Worm (Caenorhabditis elegans) whole organism, L4/young adult: ENCODE measurements around the gene ZK666.4.

Experiments
- W03F9.2 ChIP-seq: fragments of 150-350 bp; optimal IDR thresholded peaks from 2 replicates; lab custom pipeline; 2014; ENCODE audit warnings: missing biosample characterization, missing genetic modification characterization
- dao-5 ChIP-seq: sonication (generic microtip); optimal IDR thresholded peaks from 2 replicates; lab custom pipeline; 2016; ENCODE audit warnings: missing genotype, missing genetic modification characterization, moderate library complexity, missing compliant biosample characterization
- him-1 ChIP-seq: sonication (generic microtip); optimal IDR thresholded peaks from 2 replicates; lab custom pipeline; 2016; ENCODE audit warnings: missing genotype, missing genetic modification reagents, missing genetic modification characterization, missing compliant biosample characterization

Gene ZK666.4

DNA sequence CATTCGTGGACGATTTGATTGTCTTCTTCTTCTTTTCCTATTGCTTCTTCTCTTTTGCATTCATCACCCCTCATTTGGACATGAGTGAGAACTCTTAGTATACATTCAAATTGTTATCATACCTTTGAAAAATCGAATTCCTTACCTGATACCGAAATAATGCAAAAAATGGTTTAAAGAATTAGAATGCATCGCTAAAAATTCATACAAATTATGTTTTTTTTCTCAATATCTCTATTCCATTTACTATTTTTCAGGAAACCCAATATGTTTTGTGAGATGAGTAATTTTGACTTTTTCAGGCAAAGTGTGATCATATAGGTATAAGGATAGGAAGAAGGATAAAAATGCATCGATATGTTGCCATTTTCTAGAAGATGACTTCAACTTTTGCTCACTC is 20.1 kb upstream of the ZK666.4 start, which contains the start of gene ZK673.11:
TSS of gene ZK673.11 (plus strand) at position 301 of the 400 bp plus-strand sequence.
- TF ChIP-seq dao-5 (tag; lab: Kevin White, UChicago), result no peak
- TF ChIP-seq him-1, result no peak
- no peak for TF ChIP-seq W03F9.2 (tag; lab: Kevin White, UChicago)

DNA sequence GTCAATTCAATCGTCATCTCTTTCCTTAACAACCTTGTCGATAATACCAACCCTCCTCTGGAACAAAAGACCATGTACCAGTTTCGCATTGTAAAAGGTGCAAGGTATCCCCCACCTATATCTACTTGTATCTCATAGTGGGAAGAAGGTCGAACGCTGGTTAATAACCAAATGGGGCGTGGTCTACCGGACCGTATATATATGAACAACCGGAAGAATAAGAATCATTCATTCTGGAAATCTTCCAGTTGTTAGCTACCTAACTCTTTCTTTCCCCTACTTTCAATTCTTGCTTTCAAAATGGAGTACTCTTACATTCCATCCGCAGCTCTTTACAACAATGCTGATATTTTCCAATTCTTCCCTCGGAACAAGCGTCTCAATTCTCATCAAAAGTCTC is 15.9 kb upstream of the ZK666.4 start, which contains the start of gene ZK673.5:
TSS of gene ZK673.5 (plus strand) at position 301 of the 400 bp plus-strand sequence.
- TF ChIP-seq W03F9.2 (tag; lab: Kevin White, UChicago) (no peak), dao-5 (tag; lab: Kevin White, UChicago) (no peak), him-1 (no peak)

DNA sequence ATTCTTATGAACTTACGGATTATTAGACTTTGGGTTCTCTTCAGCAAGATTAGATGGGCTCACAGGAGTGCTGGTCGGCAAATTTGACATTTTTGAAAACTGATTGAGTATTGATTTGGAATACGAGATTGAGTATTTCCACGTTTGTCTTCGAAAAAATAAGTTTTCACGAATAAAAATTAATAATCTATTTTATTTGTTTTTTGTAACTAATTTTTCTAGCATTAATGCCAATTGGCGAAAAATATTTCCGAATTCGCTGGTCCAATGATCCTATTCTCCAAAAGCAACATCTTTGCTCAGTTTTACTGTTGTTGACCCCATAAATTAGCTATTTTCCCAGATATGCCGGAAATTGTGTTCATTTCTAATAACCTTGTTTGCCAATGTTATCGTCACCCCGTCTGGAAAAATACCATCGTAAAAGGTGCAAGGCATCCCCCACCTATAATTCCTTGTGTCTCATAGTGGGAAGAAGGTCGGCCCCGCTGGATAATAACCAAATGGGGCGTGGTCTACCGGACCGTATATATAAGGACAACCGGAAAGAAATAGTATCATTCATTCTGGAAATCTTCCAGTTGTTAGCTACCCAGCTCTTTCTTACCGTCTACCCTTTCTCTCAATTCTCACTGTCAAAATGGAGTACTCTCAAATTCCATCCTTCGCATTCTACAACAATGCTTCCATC is 12.7 kb upstream of the ZK666.4 start, which contains the start of the genes ZK673.6 and sdz-37:
TSS of gene ZK673.6 (minus strand) at position 101 of the 691 bp plus-strand sequence.
TSS of gene sdz-37 (plus strand) at position 641 of the 691 bp plus-strand sequence.
- TF ChIP-seq dao-5 (tag; lab: Kevin White, UChicago) (no peak), W03F9.2 (tag; lab: Kevin White, UChicago) (no peak), him-1 (no peak)

DNA sequence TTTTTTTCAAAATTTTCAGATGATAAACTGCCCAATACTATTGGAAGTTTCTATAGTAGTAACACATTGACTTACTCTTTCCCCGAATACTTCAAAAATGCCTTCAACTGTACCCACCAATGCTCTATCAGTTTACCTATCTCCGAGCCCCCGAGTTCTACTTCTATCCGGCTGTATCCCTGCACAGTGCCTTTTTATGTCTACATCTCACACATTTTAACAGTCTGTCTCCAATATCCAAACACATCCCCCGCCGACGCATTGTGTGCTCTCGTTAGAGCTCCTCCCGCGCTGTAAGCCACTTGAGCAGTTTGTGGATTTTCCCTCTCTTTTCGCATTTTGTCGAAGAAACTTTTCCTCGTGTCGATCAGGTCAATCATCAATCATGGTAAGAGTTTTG is 10.5 kb upstream of the ZK666.4 start, which contains the start of gene tnc-2:
TSS of gene tnc-2 (plus strand) at position 301 of the 400 bp plus-strand sequence.
- TF ChIP-seq W03F9.2 (tag; lab: Kevin White, UChicago) (no peak), dao-5 (tag; lab: Kevin White, UChicago) (no peak), him-1 (no peak)

DNA sequence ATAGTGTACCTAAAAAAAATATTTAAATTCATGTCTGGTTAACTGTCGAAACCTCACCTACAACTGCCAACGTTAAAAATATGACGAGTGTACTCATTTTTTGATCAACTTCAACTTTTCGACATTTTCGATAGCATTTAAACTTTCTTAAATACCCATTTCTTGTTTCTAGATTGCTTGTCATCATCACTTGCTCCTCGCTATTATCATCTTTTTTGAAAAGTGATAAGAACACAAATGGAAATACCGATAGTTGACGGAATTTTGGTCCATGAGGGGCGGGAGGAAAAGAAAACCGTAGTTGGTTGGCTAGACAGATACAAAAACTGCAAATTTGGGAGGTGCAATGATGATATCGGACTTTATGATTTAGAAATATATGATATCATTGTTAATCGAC is 6.9 kb upstream of the ZK666.4 start, which contains the start of gene clec-143:
TSS of gene clec-143 (minus strand) at position 139 of the 400 bp plus-strand sequence.
- TF ChIP-seq him-1 (no peak), dao-5 (tag; lab: Kevin White, UChicago) (no peak), W03F9.2 (tag; lab: Kevin White, UChicago) (no peak)

DNA sequence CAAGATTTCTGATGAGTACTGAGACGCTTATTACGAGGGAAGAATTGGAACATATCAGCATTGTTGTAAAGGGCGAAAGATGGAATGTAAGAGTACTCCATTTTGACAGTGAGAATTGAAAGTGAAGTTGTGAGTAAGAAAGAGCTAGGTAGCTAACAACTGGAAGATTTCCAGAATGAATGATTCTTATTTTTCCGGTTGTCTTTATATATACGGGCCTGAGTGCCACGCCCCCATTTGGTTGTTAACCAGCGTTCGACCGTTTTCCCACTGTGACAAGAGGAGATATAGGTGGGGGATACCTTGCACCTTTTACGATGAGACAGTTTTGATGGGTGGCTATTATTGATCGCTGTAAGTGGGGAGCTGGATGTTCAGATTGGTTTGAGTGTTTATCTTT is 5.8 kb upstream of the ZK666.4 start, which contains the start of gene ZK666.1:
TSS of gene ZK666.1 (minus strand) at position 101 of the 400 bp plus-strand sequence.
- no peak for TF ChIP-seq dao-5 (tag; lab: Kevin White, UChicago)
- no peak for TF ChIP-seq W03F9.2 (tag; lab: Kevin White, UChicago)
- no peak for TF ChIP-seq him-1

DNA sequence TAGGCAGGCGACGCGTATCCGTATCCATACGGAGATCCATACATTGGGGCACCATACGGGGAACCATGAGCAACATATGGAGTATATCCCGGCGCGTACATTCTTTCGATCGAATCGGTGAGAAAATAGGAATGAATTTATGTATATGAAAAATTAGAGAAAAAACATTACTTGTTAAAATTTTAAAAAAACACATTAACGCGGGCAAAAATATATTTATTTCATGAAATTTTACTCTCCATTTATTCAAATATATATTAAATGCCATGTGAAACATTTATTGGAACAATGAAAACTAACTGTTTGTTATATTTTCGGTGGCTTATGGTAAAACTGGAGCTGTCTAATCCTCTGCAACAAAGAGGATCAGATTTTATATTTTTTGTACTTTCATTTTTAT is 5.3 kb upstream of the ZK666.4 start, which contains the start of gene ZK666.2:
TSS of gene ZK666.2 (minus strand) at position 101 of the 400 bp plus-strand sequence.
- TF ChIP-seq dao-5 (tag; lab: Kevin White, UChicago) (no peak), him-1 (no peak), W03F9.2 (tag; lab: Kevin White, UChicago) (no peak)

DNA sequence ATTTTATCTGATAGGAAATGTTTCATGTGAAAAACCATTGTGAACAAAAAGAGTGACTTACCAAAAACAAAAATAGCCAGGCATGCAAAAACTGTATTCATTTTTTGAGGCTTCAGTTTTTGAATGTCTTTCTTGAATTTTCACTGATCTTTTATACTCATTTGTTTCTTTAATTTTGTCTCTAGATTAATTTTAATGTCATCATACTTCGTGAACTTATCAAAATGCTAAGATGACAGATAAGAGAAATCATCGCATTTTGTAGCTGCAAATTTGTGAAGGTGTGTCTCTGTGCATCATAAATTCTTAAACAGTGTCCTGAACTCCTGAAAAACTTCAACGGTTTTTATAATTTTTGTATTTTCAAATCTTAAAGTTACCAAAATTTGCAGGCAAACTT is 1.0 kb upstream of the ZK666.4 start, which contains the start of gene clec-58:
TSS of gene clec-58 (minus strand) at position 101 of the 400 bp plus-strand sequence.
- TF ChIP-seq dao-5 (tag; lab: Kevin White, UChicago), result no peak
- TF ChIP-seq him-1, result no peak
- TF ChIP-seq W03F9.2 (tag; lab: Kevin White, UChicago), result no peak

DNA sequence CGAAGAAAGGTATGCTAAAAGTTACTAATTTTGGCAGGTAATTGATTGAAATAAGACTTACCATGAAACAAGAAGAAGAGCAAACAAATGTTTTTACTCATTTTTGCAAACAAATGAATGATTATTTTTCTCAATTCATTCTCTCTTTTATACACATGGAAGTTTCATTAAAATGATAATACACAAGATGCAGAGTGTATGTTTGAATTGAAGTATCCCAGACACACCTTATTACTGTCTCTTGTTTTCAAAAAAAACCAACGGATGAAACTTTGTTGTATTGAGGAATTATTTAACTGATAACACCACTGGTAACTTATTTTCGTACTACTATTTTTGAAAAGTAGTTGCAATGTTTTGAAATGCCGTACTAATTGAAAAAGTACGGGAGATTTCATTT is 2.3 kb downstream of the ZK666.4 start, which contains the start of gene clec-59:
TSS of gene clec-59 (minus strand) at position 101 of the 400 bp plus-strand sequence.
- TF ChIP-seq dao-5 (tag; lab: Kevin White, UChicago) (no peak), him-1 (no peak), W03F9.2 (tag; lab: Kevin White, UChicago) (no peak)

DNA sequence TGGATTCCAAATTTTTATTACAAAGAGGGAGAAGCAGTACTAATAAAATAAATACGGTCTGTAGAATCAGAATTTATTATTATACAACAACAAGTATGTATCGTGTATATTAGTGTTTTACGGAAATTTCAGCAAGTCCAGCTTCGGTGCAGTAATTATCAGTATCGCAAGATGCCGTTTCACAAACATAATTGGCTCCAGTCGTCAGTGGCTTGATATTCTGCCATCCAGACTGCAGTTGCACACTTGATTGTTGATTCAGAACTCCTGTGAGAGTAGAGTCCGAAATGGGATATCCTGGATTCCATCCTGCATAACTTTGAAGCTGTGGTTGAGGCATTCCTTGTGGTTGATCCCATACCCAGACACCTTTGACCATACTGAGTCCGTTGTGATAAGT is 3.0 kb downstream of the ZK666.4 start:
- TF ChIP-seq dao-5 (tag; lab: Kevin White, UChicago) (no peak), him-1 (no peak), W03F9.2 (tag; lab: Kevin White, UChicago) (no peak)

DNA sequence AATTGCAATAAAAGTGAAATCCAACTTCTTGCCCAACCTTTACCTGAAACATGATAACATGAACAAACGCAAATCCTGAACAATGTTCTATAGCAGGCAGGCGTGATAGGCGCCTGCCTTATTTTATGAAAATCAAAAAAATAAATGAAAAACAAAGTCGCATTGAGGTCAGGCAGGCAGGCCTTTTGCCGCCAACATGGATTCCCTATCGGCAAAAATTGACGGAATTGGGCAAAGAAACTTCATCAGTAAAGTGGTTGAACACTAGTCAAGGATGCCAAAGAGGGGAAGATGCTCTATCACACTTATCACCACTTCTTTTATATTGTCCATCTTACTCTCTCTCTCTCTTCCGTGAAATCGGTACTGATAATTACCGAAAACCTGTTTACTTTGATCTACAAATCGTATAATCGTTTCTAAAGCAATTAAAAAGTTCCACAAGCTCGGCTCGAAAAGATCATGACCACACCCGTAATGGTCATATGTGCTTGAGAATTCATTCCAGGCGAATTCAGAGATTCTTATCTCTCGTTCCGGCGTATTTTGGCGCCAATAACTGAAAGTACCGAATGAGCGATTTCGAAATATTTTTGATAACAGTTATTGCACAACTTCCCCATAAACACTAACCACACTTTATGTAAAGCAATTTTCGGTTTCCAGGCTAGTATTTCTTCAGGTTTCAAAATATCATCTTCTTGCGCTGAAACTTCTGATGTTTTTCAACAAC is 4.9 kb downstream of the ZK666.4 start, which contains the start of the genes clec-60 and ZK666.11:
TSS of gene clec-60 (minus strand) at position 51 of the 733 bp plus-strand sequence.
TSS of gene ZK666.11 (plus strand) at position 699 of the 733 bp plus-strand sequence.
- TF ChIP-seq W03F9.2 (tag; lab: Kevin White, UChicago) (no peak), dao-5 (tag; lab: Kevin White, UChicago) (no peak), him-1 (no peak)

DNA sequence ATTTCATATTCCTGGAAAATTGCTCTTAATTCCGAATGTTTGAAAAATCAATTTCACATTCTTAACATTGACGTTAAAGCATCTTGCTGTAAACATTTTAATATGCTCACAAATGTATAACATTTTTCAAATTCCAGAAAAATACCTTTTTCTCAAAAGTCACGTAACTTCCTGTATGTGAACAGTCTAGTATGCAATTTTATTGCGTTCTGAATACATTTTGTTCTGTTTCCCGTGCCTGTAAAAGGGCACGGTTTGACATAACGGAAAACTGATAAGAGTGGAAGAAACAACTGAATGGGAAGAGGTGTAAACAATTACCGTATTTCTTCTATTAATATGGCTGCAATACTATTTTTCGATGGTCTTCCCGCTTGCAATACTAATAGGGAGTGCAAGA is 5.8 kb downstream of the ZK666.4 start:
- no peak for TF ChIP-seq dao-5 (tag; lab: Kevin White, UChicago)
- TF ChIP-seq W03F9.2 (tag; lab: Kevin White, UChicago), result no peak
- no peak for TF ChIP-seq him-1

DNA sequence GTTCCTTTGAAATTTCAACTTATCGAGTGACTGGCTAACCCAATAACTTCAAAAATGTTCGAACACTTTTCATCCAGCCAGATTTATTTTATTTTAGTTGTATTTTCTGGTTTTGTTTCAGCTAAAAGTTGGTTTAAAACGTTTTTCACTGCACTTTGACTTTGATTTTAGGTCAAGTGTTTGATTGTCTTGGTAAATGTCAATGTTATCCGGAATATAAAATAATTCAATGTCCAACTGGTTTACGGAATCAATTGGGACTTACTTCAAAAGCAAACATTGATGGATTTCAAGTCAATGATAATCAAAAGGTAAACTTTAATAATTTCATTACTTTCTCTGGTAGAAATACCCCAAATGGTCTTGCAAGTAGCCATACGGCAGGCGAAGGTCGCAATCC is 6.8 kb downstream of the ZK666.4 start:
- TF ChIP-seq W03F9.2 (tag; lab: Kevin White, UChicago) (no peak), dao-5 (tag; lab: Kevin White, UChicago) (no peak), him-1 (no peak)
